Worm (Caenorhabditis elegans): ENCODE measurements around the gene Y75B8A.10.
A peak's percentile ranks its signal among the peaks of the same experiment; 100 is the strongest.

Y75B8A.10 gene

DNA sequence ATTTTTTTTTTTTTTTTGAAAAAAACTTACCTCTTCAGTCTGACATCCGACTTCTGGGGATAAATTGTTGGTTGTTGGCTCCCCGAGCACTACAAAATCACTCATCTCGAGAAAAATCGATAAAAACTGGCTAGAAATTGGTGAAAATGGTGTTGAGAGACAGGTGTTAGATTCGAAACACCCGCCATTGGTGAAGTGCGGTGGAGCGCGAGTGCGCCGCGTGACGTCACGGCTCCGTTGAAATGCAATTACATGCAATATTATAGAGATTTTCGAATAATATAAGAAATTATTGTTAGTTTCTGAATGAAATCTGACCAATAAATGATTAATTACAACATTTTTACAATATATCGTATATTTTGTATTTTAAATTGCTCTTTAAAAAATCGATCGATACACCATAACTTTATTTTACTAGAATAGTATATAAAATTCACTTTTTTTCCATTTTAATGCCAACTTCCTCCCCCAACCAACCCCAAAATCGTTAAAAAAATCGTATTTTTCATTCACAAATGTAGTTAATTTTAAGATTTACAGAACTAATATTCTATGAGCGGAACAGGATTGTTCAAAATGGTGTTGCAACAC, 43.4 kb upstream of the Y75B8A.10 start, which contains the start of the genes Y75B8A.18 and Y75B8A.19 (continued):
- TF ChIP-seq nhr-10 (tag; optimal IDR thresholded peaks at IDR 0.05) = no peak
- TF ChIP-seq nhr-12 (tag; optimal IDR thresholded peaks at IDR 0.05) = no peak
- TF ChIP-seq gmeb-1 (tag; optimal IDR thresholded peaks at IDR 0.05) = peak; percentile 91
- TF ChIP-seq elt-3 (tag; optimal IDR thresholded peaks at IDR 0.05) = no peak
- TF ChIP-seq mdl-1 (tag; optimal IDR thresholded peaks at IDR 0.05) = no peak
- peak; percentile 40 for TF ChIP-seq lin-13 (GFP tag; optimal IDR thresholded peaks at IDR 0.05)
- no peak for TF ChIP-seq nhr-23 (tag; optimal IDR thresholded peaks at IDR 0.05)
- TF ChIP-seq crh-2 (tag; optimal IDR thresholded peaks at IDR 0.05) = peak; percentile 62
- no peak for TF ChIP-seq alr-1 (tag; optimal IDR thresholded peaks at IDR 0.05)
- no peak for TF ChIP-seq ztf-4 (tag; optimal IDR thresholded peaks at IDR 0.05)
- peak; percentile 19 for TF ChIP-seq snpc-4 (tag; optimal IDR thresholded peaks at IDR 0.05)
- TF ChIP-seq nhr-6 (tag; optimal IDR thresholded peaks at IDR 0.05) = no peak
- no peak for TF ChIP-seq mab-5 (tag; optimal IDR thresholded peaks at IDR 0.05)
- peak; percentile 71 for TF ChIP-seq C34F6.9 (tag; optimal IDR thresholded peaks at IDR 0.05)
- no peak for TF ChIP-seq ceh-82 (tag; optimal IDR thresholded peaks at IDR 0.05)
- TF ChIP-seq blmp-1 (tag; optimal IDR thresholded peaks at IDR 0.05; ENCODE audit: insufficient read depth) = no peak
- TF ChIP-seq mbf-1 (tag; optimal IDR thresholded peaks at IDR 0.05) = no peak
- no peak for TF ChIP-seq unc-62 (GFP tag; optimal IDR thresholded peaks at IDR 0.05)
- TF ChIP-seq nhr-77 (tag; optimal IDR thresholded peaks at IDR 0.05) = no peak
- peak; percentile 22 to 82 for TF ChIP-seq lsy-2 (tag; optimal IDR thresholded peaks at IDR 0.05)
- peak; percentile 52 for TF ChIP-seq lin-11 (tag; optimal IDR thresholded peaks at IDR 0.05)
- TF ChIP-seq elt-1 (tag; optimal IDR thresholded peaks at IDR 0.05) = no peak
- no peak for TF ChIP-seq zag-1 (tag; optimal IDR thresholded peaks at IDR 0.05)
- no peak for TF ChIP-seq ceh-16 (tag; optimal IDR thresholded peaks at IDR 0.05)
- no peak for TF ChIP-seq ZK546.5 (tag; optimal IDR thresholded peaks at IDR 0.05)

DNA sequence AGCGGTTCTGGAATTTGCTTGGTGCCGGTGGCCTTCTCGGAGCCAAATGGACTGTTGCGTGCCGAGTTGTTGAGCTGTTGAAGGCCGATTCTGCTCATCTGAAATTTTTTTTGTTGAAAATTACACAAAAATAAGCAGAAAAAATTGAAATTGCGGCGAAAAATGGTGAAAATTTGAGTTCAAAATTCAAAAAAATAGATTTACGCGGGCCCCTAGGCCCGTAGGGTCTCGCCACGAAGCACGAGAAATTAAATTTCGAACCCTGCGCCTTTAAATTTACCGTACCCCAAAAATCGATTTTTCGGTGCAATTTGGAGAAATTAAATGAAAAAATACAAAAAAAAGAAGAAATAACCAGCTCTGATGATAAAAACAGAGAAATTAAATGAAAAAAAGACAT, 42.4 kb upstream of the Y75B8A.10 start, which contains the start of gene gmn-1:
gmn-1 (minus strand) TSS at position 98 of the 400 bp plus-strand sequence.
- TF ChIP-seq ZK546.5 (tag; optimal IDR thresholded peaks at IDR 0.05) (no peak), nhr-12 (tag; optimal IDR thresholded peaks at IDR 0.05) (no peak), nhr-6 (tag; optimal IDR thresholded peaks at IDR 0.05) (no peak), sma-9 (GFP tag; optimal IDR thresholded peaks at IDR 0.05) (no peak), sma-9 (tag; optimal IDR thresholded peaks at IDR 0.05) (no peak), snpc-4 (tag; optimal IDR thresholded peaks at IDR 0.05) (no peak), aly-2 (tag; optimal IDR thresholded peaks at IDR 0.05) (no peak), lin-39 (tag; optimal IDR thresholded peaks at IDR 0.05) (no peak), ceh-82 (tag; optimal IDR thresholded peaks at IDR 0.05) (no peak), sem-4 (tag; optimal IDR thresholded peaks at IDR 0.05) (no peak), C34F6.9 (tag; optimal IDR thresholded peaks at IDR 0.05) (no peak), nhr-21 (tag; optimal IDR thresholded peaks at IDR 0.05) (no peak), dmd-4 (tag; optimal IDR thresholded peaks at IDR 0.05) (no peak), mbf-1 (tag; optimal IDR thresholded peaks at IDR 0.05) (no peak), elt-3 (tag; optimal IDR thresholded peaks at IDR 0.05) (no peak), mab-5 (tag; optimal IDR thresholded peaks at IDR 0.05) (no peak), nhr-11 (tag; optimal IDR thresholded peaks at IDR 0.05) (no peak), nhr-10 (tag; optimal IDR thresholded peaks at IDR 0.05) (no peak), blmp-1 (tag; optimal IDR thresholded peaks at IDR 0.05; ENCODE audit: insufficient read depth) (no peak)

- TF ChIP-seq snpc-4 (tag; optimal IDR thresholded peaks at IDR 0.05) (no peak), aly-2 (tag; optimal IDR thresholded peaks at IDR 0.05) (no peak), ceh-16 (tag; optimal IDR thresholded peaks at IDR 0.05) (no peak), elt-1 (tag; optimal IDR thresholded peaks at IDR 0.05) (no peak), elt-3 (tag; optimal IDR thresholded peaks at IDR 0.05) (no peak), unc-55 (GFP tag; optimal IDR thresholded peaks at IDR 0.05) (no peak), ZK546.5 (tag; optimal IDR thresholded peaks at IDR 0.05) (no peak), mbf-1 (tag; optimal IDR thresholded peaks at IDR 0.05) (no peak), gmeb-1 (tag; optimal IDR thresholded peaks at IDR 0.05) (no peak), ztf-11 (tag; optimal IDR thresholded peaks at IDR 0.05) (no peak), crh-2 (tag; optimal IDR thresholded peaks at IDR 0.05) (no peak), F13H6.1 (tag; optimal IDR thresholded peaks at IDR 0.05) (no peak), nhr-25 (tag; optimal IDR thresholded peaks at IDR 0.05) (no peak), sem-4 (tag; optimal IDR thresholded peaks at IDR 0.05) (no peak), unc-39 (tag; optimal IDR thresholded peaks at IDR 0.05) (no peak)
Observed at ce11 chrIII:12223208-12223607, 40.4 kb upstream of the Y75B8A.10 start.

All from whole organism, L2 larva.